Worm (Caenorhabditis elegans): ENCODE results near the gene prx-14.

Gene prx-14

DNA sequence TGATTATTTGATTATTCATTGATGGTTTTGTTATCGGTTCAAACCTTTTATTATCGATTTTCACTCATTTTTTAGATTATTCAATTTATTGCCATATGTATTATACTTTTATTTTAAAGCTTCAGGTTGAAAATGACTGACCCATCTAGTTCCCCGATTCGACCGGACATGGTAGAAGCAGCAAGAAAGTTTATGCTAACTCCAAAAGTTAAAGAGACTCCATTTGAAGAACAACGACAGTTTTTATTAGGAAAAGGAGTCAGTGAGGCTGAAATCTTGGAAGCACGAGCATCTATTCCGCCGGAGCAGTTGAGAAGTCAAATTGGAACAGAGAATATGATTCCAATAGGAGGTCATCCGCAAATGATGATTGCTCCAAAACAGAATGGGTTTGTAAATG lies at the start of gene prx-14:
Gene prx-14 (plus strand): TSS at position 120 of the 400 bp plus-strand sequence.
- peak; percentile 52 for TF ChIP-seq repo-1 (tag; optimal IDR thresholded peaks at IDR 0.05)
- no peak for TF ChIP-seq sptf-2 (GFP tag; optimal IDR thresholded peaks at IDR 0.05)
- TF ChIP-seq cebp-1 (GFP tag; IDR thresholded peaks at IDR 0.05): no peak
- TF ChIP-seq cebp-1 (tag; optimal IDR thresholded peaks at IDR 0.05): no peak
- no peak for TF ChIP-seq lir-1 (GFP tag; conservative IDR thresholded peaks at IDR 0.05)
- no peak for TF ChIP-seq ceh-100 (GFP tag; IDR thresholded peaks at IDR 0.05)
- no peak for TF ChIP-seq hrde-1 (tag; optimal IDR thresholded peaks at IDR 0.05; ENCODE audit: borderline replicate concordance)
- TF ChIP-seq ztf-26 (tag; optimal IDR thresholded peaks at IDR 0.05): no peak
- TF ChIP-seq ekl-4 (GFP tag; IDR thresholded peaks at IDR 0.05): 0 out of 2 replicates have a peak, but pooled peaks have one; percentile 7
- TF ChIP-seq F55B11.4 (tag; optimal IDR thresholded peaks at IDR 0.05; ENCODE audit: borderline replicate concordance, insufficient read depth): no peak
- 0 out of 2 replicates have a peak, but pooled peaks have one; percentile 31 for TF ChIP-seq Y56A3A.18 (GFP tag; IDR thresholded peaks at IDR 0.05)
- no peak for TF ChIP-seq Y95B8A.8 (GFP tag; IDR thresholded peaks at IDR 0.05)
- no peak for TF ChIP-seq sea-2 (GFP tag; IDR thresholded peaks at IDR 0.05)
- TF ChIP-seq C17E4.6 (GFP tag; IDR thresholded peaks at IDR 0.05): 0 out of 2 replicates have a peak, but pooled peaks have one; percentile 42
- TF ChIP-seq F10E7.11 (tag; optimal IDR thresholded peaks at IDR 0.05): no peak
- TF ChIP-seq B0336.3 (GFP tag; IDR thresholded peaks at IDR 0.05): peak; percentile 67
- TF ChIP-seq Y53G8AR.9 (GFP tag; conservative IDR thresholded peaks at IDR 0.05): peak; percentile 60
- no peak for TF ChIP-seq T07F8.4 (tag; optimal IDR thresholded peaks at IDR 0.05)
- TF ChIP-seq sdz-38 (tag; optimal IDR thresholded peaks at IDR 0.05): no peak
- TF ChIP-seq him-1 (tag; optimal IDR thresholded peaks at IDR 0.05): no peak
- TF ChIP-seq somi-1 (GFP tag; optimal IDR thresholded peaks at IDR 0.05): no peak
- TF ChIP-seq ceh-40 (GFP tag; IDR thresholded peaks at IDR 0.05): no peak
- TF ChIP-seq ama-1 (optimal IDR thresholded peaks at IDR 0.05): no peak
- TF ChIP-seq ama-1 (GFP tag; optimal IDR thresholded peaks at IDR 0.05): no peak
- no peak for TF ChIP-seq zfh-2 (GFP tag; conservative IDR thresholded peaks at IDR 0.05)
- no peak for TF ChIP-seq ceh-91 (GFP tag; IDR thresholded peaks at IDR 0.05)
- peak; percentile 2 for TF ChIP-seq gei-17 (GFP tag; optimal IDR thresholded peaks at IDR 0.05)

DNA sequence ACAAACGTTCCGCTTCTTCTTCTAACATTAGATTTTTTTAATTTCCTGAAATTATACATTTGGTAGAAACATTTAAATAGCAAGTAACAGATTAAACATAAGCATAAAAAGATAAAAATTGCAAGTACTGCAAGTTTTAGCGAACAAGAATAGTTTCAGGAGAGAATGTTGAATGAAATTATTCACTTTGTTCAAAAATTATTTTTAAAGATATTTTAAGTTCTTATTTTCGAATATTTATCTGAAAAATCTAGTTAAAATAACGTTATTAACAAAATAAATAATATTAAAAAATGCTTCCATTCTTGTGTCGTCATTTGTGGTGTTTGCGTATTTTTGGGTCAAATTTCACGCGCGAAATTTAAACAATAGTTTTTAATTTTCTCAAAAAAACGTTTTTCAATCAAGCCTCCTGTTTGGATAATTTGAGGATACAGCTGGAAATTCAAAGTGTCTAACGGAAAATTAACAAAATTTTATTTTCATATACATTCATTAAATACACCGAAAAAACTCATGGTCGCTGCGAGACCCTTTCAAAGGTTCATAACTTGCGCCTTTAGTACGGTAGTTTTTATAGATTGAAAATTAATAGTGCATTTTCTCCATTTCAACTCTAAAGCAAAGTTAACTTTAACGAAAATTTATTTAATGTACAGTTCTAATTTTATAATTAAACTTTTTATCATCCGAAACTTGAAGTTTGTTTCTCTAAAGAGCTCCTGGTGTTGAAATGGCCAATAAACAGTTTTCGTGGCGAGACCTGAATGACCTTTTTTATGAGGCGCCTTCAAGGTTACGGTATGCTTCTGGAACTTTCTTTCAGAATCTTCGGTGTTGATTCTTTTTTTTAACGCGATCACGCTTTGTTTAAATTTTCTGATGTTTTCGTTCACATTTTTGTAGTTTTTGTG lies 40.4 kb upstream of the prx-14 start, which contains the start of gene skih-2:
Gene skih-2 (minus strand): TSS at position 51 of the 914 bp plus-strand sequence.
- TF ChIP-seq mxl-1 (tag; optimal IDR thresholded peaks at IDR 0.05) (no peak), F10E7.11 (tag; optimal IDR thresholded peaks at IDR 0.05) (no peak), F22D6.2 (tag; optimal IDR thresholded peaks at IDR 0.05) (no peak), ztf-22 (GFP tag; optimal IDR thresholded peaks at IDR 0.05) (no peak), attf-6 (GFP tag; IDR thresholded peaks at IDR 0.05) (no peak), F37B4.10 (GFP tag; IDR thresholded peaks at IDR 0.05) (no peak), rpc-1 (optimal IDR thresholded peaks at IDR 0.05) (no peak), rpc-1 (tag; optimal IDR thresholded peaks at IDR 0.05) (no peak), ceh-91 (GFP tag; IDR thresholded peaks at IDR 0.05) (peak; percentile 73), mel-28 (tag; optimal IDR thresholded peaks at IDR 0.05; ENCODE audit: borderline replicate concordance) (no peak), Y53F4B.3 (GFP tag; IDR thresholded peaks at IDR 0.05) (no peak), egl-44 (GFP tag; IDR thresholded peaks at IDR 0.05) (no peak), T26A5.8 (tag; optimal IDR thresholded peaks at IDR 0.05) (no peak), ama-1 (optimal IDR thresholded peaks at IDR 0.05) (no peak), ama-1 (GFP tag; optimal IDR thresholded peaks at IDR 0.05) (no peak), sptf-2 (GFP tag; optimal IDR thresholded peaks at IDR 0.05) (no peak), hlh-26 (GFP tag; conservative IDR thresholded peaks at IDR 0.05) (no peak), F57C9.4 (tag; optimal IDR thresholded peaks at IDR 0.05) (no peak), hmg-1.2 (GFP tag; IDR thresholded peaks at IDR 0.05) (no peak), C06A6.2 (GFP tag; conservative IDR thresholded peaks at IDR 0.05) (no peak), F52B5.7 (tag; optimal IDR thresholded peaks at IDR 0.05) (no peak), ztf-28 (GFP tag; IDR thresholded peaks at IDR 0.05) (no peak), athp-1 (tag; optimal IDR thresholded peaks at IDR 0.05) (no peak), ekl-4 (GFP tag; IDR thresholded peaks at IDR 0.05) (0 out of 2 replicates have a peak, but pooled peaks have one; percentile 15), C17E4.6 (GFP tag; IDR thresholded peaks at IDR 0.05) (no peak), snpc-1.1 (tag; optimal IDR thresholded peaks at IDR 0.05; ENCODE audit: insufficient read depth) (no peak), ceh-58 (GFP tag; IDR thresholded peaks at IDR 0.05) (no peak), attf-3 (GFP tag; conservative IDR thresholded peaks at IDR 0.05) (no peak)
